Fruit fly (Drosophila melanogaster): ENCODE results near the gene Nmd3.
A peak's percentile ranks its signal among the peaks of the same experiment; 100 is the strongest.

The Nmd3 gene

DNA sequence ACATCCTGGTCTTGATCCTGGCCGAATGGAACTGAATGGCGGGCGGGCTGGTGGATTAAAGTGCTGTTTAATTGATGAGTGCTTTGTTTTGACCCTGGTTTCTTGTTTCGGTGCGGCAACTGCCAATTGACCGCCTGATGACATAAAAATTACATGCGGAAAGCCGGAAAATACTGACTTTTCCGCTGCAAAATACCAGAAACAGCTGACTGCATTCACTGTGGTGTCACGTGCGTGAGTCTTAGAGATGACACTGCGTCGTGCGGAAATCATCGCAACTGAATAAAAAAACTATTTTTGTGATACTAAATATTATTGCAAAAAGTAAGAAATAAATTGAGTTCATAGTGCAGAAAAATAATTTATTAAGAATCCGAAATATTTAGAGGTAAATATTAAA is 35.0 kb downstream of the Nmd3 start, which contains the start of gene bcn92 (continued):
- TF ChIP-seq Dad (GFP tag; optimal IDR thresholded peaks at IDR 0.05) = no peak
- no peak for TF ChIP-seq corto (GFP tag; optimal IDR thresholded peaks at IDR 0.05)
- TF ChIP-seq GATAe (GFP tag; conservative IDR thresholded peaks at IDR 0.05) = no peak
- TF ChIP-seq Atf-2 (GFP tag; optimal IDR thresholded peaks at IDR 0.05) = peak; percentile 2
- no peak for TF ChIP-seq CG18011 (GFP tag; optimal IDR thresholded peaks at IDR 0.05)
- peak; percentile 21 for TF ChIP-seq fu2 (GFP tag; optimal IDR thresholded peaks at IDR 0.05)
- peak; percentile 9 for TF ChIP-seq CG18476 (GFP tag; optimal IDR thresholded peaks at IDR 0.05)
- TF ChIP-seq dan (GFP tag; IDR thresholded peaks at IDR 0.05) = no peak
- no peak for TF ChIP-seq CG8281 (tag; optimal IDR thresholded peaks at IDR 0.05)
- peak; percentile 23 for TF ChIP-seq Dip3 (GFP tag; optimal IDR thresholded peaks at IDR 0.05)
- peak; percentile 90 for TF ChIP-seq Sry-δ (GFP tag; optimal IDR thresholded peaks at IDR 0.05)
- no peak for TF ChIP-seq sc (optimal IDR thresholded peaks at IDR 0.05)
- TF ChIP-seq sc (GFP tag; optimal IDR thresholded peaks at IDR 0.05) = no peak
- no peak for TF ChIP-seq jigr1 (GFP tag; IDR thresholded peaks at IDR 0.05)
- no peak for TF ChIP-seq CG15073 (GFP tag; optimal IDR thresholded peaks at IDR 0.05)
- peak; percentile 37 for TF ChIP-seq Nf-YC (tag; optimal IDR thresholded peaks at IDR 0.05)
- peak; percentile 65 for TF ChIP-seq CG2120 (GFP tag; optimal IDR thresholded peaks at IDR 0.05)
- TF ChIP-seq CG2875 (GFP tag; optimal IDR thresholded peaks at IDR 0.05) = no peak
- peak; percentile 29 for TF ChIP-seq CHES-1-like (GFP tag; optimal IDR thresholded peaks at IDR 0.05)
- peak in 1 of 2 experiments; percentile 16 for TF ChIP-seq bsh (GFP tag; optimal IDR thresholded peaks at IDR 0.05)
- no peak for TF ChIP-seq sr (GFP tag; IDR thresholded peaks at IDR 0.05)
- TF ChIP-seq twi (tag; optimal IDR thresholded peaks at IDR 0.05) = no peak
- no peak for TF ChIP-seq seq (GFP tag; IDR thresholded peaks at IDR 0.05)
- TF ChIP-seq Hand (GFP tag; optimal IDR thresholded peaks at IDR 0.05) = no peak
- no peak for TF ChIP-seq zf30C (GFP tag; optimal IDR thresholded peaks at IDR 0.05)
- TF ChIP-seq CoRest (tag; optimal IDR thresholded peaks at IDR 0.05) = peak; percentile 22
- TF ChIP-seq ro (GFP tag; IDR thresholded peaks at IDR 0.05) = no peak
- TF ChIP-seq E2f1 (GFP tag; IDR thresholded peaks at IDR 0.05) = no peak
- TF ChIP-seq ara (GFP tag; IDR thresholded peaks at IDR 0.05) = no peak
- TF ChIP-seq NC2α (GFP tag; optimal IDR thresholded peaks at IDR 0.05) = no peak
- no peak for TF ChIP-seq klu (GFP tag; IDR thresholded peaks at IDR 0.05)
- TF ChIP-seq amos (GFP tag; IDR thresholded peaks at IDR 0.05; ENCODE audit: partially characterized antibody) = peak; percentile 97
- TF ChIP-seq da (GFP tag; optimal IDR thresholded peaks at IDR 0.05) = no peak
- TF ChIP-seq CG8478 (optimal IDR thresholded peaks at IDR 0.05) = no peak
- TF ChIP-seq Six4 (GFP tag; optimal IDR thresholded peaks at IDR 0.05) = peak; percentile 21
- no peak for TF ChIP-seq sima (GFP tag; optimal IDR thresholded peaks at IDR 0.05)
- TF ChIP-seq slp2 (GFP tag; optimal IDR thresholded peaks at IDR 0.05) = peak; percentile 16
- TF ChIP-seq CG15479 (GFP tag; optimal IDR thresholded peaks at IDR 0.05) = no peak
- TF ChIP-seq CG11696 (GFP tag; IDR thresholded peaks at IDR 0.05) = no peak
- TF ChIP-seq fd3F (GFP tag; optimal IDR thresholded peaks at IDR 0.05) = no peak
- peak; percentile 59 for TF ChIP-seq gro (GFP tag; optimal IDR thresholded peaks at IDR 0.05)
- no peak for TF ChIP-seq TFAM (GFP tag; optimal IDR thresholded peaks at IDR 0.05)
- TF ChIP-seq CG10321 (GFP tag; IDR thresholded peaks at IDR 0.05) = no peak
- TF ChIP-seq CG12155 (GFP tag; optimal IDR thresholded peaks at IDR 0.05) = peak; percentile 18
- peak; percentile 19 for TF ChIP-seq CG10209 (GFP tag; optimal IDR thresholded peaks at IDR 0.05)
- no peak for TF ChIP-seq CG3838 (GFP tag; optimal IDR thresholded peaks at IDR 0.05)
- no peak for TF ChIP-seq Trl (optimal IDR thresholded peaks at IDR 0.05)
- peak; percentile 26 for TF ChIP-seq Trl (GFP tag; optimal IDR thresholded peaks at IDR 0.05)
- TF ChIP-seq CG6683 (GFP tag; optimal IDR thresholded peaks at IDR 0.05) = no peak
- peak; percentile 33 for TF ChIP-seq CG7786 (GFP tag; optimal IDR thresholded peaks at IDR 0.05)
- no peak for TF ChIP-seq crol (GFP tag; IDR thresholded peaks at IDR 0.05)
- TF ChIP-seq Optix (GFP tag; IDR thresholded peaks at IDR 0.05) = 0 out of 3 replicates have a peak, but pooled peaks have one; percentile 12
- no peak for TF ChIP-seq CG6175 (GFP tag; IDR thresholded peaks at IDR 0.05)

Measured in whole organism, embryonic.